Worm (Caenorhabditis elegans) whole organism, late embryonic: ENCODE data around the gene F56D6.11.

ENCODE experiments used
- elt-2 ChIP-seq: sonication (generic microtip); optimal IDR thresholded peaks from 2 replicates; lab custom pipeline; 2016; ENCODE audit warnings: missing genetic modification reagents, missing genetic modification characterization, missing compliant biosample characterization
- pat-9 ChIP-seq: fragments of 200-800 bp; sonication (Bioruptor generic); optimal IDR thresholded peaks from 2 replicates; lab custom pipeline; 2018; ENCODE audit warnings: mild to moderate bottlenecking, missing genetic modification characterization, moderate library complexity, missing compliant biosample characterization
- sdc-2 ChIP-seq: sonication (generic microtip); optimal IDR thresholded peaks from 2 replicates; lab custom pipeline; 2016; ENCODE audit warnings: missing genotype, missing genetic modification characterization, missing compliant biosample characterization
- tbx-7 ChIP-seq: sonication (generic microtip); optimal IDR thresholded peaks from 2 replicates; lab custom pipeline; 2016; ENCODE audit warnings: missing genotype, missing genetic modification characterization, missing compliant biosample characterization

DNA sequence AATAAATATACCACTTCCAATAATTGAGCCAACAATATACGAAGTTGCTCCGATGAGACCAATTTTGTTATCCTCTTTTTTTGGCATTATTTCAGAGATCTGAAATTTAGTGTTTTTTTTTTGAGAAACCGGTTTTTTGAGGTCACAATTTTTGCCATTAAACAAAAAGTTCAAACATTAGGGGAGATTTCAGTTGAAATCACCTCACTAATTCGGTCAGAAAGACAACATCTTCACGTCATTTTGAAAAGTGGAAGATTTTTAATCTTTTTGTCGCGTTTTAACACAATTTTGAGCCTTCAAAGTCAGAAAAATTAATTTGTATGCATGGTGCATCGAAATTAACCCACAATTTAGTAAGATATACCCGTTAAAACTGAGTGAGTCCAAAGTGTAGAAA is 41.3 kb downstream of the F56D6.11 start, which contains the start of gene aat-8:
- TF ChIP-seq sdc-2 (no peak), pat-9 (tag; lab: Kevin White, UChicago) (no peak), tbx-7 (no peak), elt-2 (tag; lab: Kevin White, UChicago) (no peak)
